In the genomic region with DNA sequence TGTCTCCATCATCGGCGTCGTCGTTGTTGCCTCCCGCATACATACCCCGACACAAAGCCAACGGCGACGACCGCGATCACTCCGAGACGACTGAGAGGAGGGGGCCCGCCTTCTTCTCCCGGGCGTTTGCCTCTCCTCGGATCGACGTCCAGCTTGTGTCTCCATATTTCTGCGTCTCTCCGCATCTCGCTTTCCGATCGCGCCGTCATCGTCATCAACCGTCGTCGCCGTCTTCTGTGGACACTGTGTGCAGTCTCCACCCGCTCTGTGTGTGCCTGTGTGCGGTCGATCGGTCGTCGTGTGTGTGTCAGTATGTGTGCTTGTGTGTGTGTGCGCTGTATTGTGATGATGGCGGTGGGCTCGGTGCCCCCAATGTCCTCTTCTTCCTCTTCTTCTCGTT, we compare ENCODE assay signal across 3 worm cellular contexts.
A peak's percentile ranks its signal among the peaks of the same experiment; 100 is the strongest.
TF ChIP-seq lines count a peak whose summit lies in the region.

No protein-coding gene starts in this region.

TF ChIP-seq in whole organism, L4 larva, 104 proteins besides CTCF, POLR2A, EP300 and RAD21 (continued from another document and continues in another):
- TF ChIP-seq php-3 (GFP tag; IDR thresholded peaks at IDR 0.05; lab: Robert Waterston, UW), result 0 out of 2 replicates have a peak, but pooled peaks have one; percentile 29
- TF ChIP-seq F49E8.2 (tag; optimal IDR thresholded peaks at IDR 0.05; lab: Kevin White, UChicago; ENCODE audit: borderline replicate concordance), result no peak
- TF ChIP-seq Y105C5A.15 (GFP tag; IDR thresholded peaks at IDR 0.05; lab: Robert Waterston, UW), result no peak
- no peak for TF ChIP-seq F10B5.3 (tag; optimal IDR thresholded peaks at IDR 0.05; lab: Kevin White, UChicago)
- no peak for TF ChIP-seq nhr-48 (tag; optimal IDR thresholded peaks at IDR 0.05; lab: Kevin White, UChicago)
- TF ChIP-seq duxl-1 (tag; optimal IDR thresholded peaks at IDR 0.05; lab: Kevin White, UChicago; ENCODE audit: poor library complexity), result no peak
- no peak for TF ChIP-seq fkh-10 (GFP tag; optimal IDR thresholded peaks at IDR 0.05; lab: Kevin White, UChicago)
- peak; percentile 55 for TF ChIP-seq mep-1 (tag; optimal IDR thresholded peaks at IDR 0.05; lab: Kevin White, UChicago)
- TF ChIP-seq daf-8 (GFP tag; IDR thresholded peaks at IDR 0.05; lab: Robert Waterston, UW), result no peak
- TF ChIP-seq arid-1 (GFP tag; conservative IDR thresholded peaks at IDR 0.05; lab: Robert Waterston, UW), result no peak
- TF ChIP-seq mxl-2 (GFP tag; conservative IDR thresholded peaks at IDR 0.05; lab: Robert Waterston, UW), result no peak
- peak; percentile 73 for TF ChIP-seq hmg-1.1 (GFP tag; IDR thresholded peaks at IDR 0.05; lab: Robert Waterston, UW)
- no peak for TF ChIP-seq daf-16 (GFP tag; optimal IDR thresholded peaks at IDR 0.05; lab: Kevin White, UChicago)
- peak; percentile 14 for TF ChIP-seq daf-16 (tag; optimal IDR thresholded peaks at IDR 0.05; lab: Kevin White, UChicago)
- TF ChIP-seq jun-1 (tag; optimal IDR thresholded peaks at IDR 0.05; lab: Kevin White, UChicago), result no peak
- no peak for TF ChIP-seq zip-2 (tag; optimal IDR thresholded peaks at IDR 0.05; lab: Kevin White, UChicago)
- TF ChIP-seq lin-38 (GFP tag; IDR thresholded peaks at IDR 0.05; lab: Robert Waterston, UW), result no peak
- no peak for TF ChIP-seq ztf-11 (tag; optimal IDR thresholded peaks at IDR 0.05; lab: Kevin White, UChicago)
- TF ChIP-seq F26F4.8 (GFP tag; conservative IDR thresholded peaks at IDR 0.05; lab: Robert Waterston, UW), result no peak
- TF ChIP-seq lin-39 (tag; optimal IDR thresholded peaks at IDR 0.05; lab: Kevin White, UChicago), result no peak
- TF ChIP-seq madf-5 (GFP tag; IDR thresholded peaks at IDR 0.05; lab: Robert Waterston, UW), result no peak
- TF ChIP-seq madf-9 (GFP tag; conservative IDR thresholded peaks at IDR 0.05; lab: Robert Waterston, UW), result 0 out of 2 replicates have a peak, but pooled peaks have one; percentile 29
- TF ChIP-seq mdt-29 (GFP tag; IDR thresholded peaks at IDR 0.05; lab: Robert Waterston, UW), result no peak
- TF ChIP-seq daf-12 (tag; optimal IDR thresholded peaks at IDR 0.05; lab: Kevin White, UChicago), result no peak
- no peak for TF ChIP-seq aly-2 (tag; optimal IDR thresholded peaks at IDR 0.05; lab: Kevin White, UChicago)
- no peak for TF ChIP-seq ceh-62 (tag; optimal IDR thresholded peaks at IDR 0.05; lab: Kevin White, UChicago)
- no peak for TF ChIP-seq zfp-2 (tag; optimal IDR thresholded peaks at IDR 0.05; lab: Kevin White, UChicago)
- TF ChIP-seq lin-13 (GFP tag; optimal IDR thresholded peaks at IDR 0.05; lab: Kevin White, UChicago), result no peak
- no peak for TF ChIP-seq egl-27 (tag; optimal IDR thresholded peaks at IDR 0.05; lab: Kevin White, UChicago)
- no peak for TF ChIP-seq vab-7 (GFP tag; IDR thresholded peaks at IDR 0.05; lab: Robert Waterston, UW)
- TF ChIP-seq sdz-12 (GFP tag; optimal IDR thresholded peaks at IDR 0.05; lab: Kevin White, UChicago), result no peak
- no peak for TF ChIP-seq ceh-44 (GFP tag; IDR thresholded peaks at IDR 0.05; lab: Robert Waterston, UW)
- no peak for TF ChIP-seq nhr-77 (tag; optimal IDR thresholded peaks at IDR 0.05; lab: Kevin White, UChicago)
- TF ChIP-seq daf-19 (GFP tag; conservative IDR thresholded peaks at IDR 0.05; lab: Robert Waterston, UW), result no peak
- TF ChIP-seq nhr-102 (tag; optimal IDR thresholded peaks at IDR 0.05; lab: Kevin White, UChicago), result peak; percentile 12
- no peak for TF ChIP-seq lir-3 (tag; optimal IDR thresholded peaks at IDR 0.05; lab: Kevin White, UChicago)
- TF ChIP-seq lin-15B (tag; optimal IDR thresholded peaks at IDR 0.05; lab: Kevin White, UChicago), result no peak
- TF ChIP-seq lin-29 (GFP tag; IDR thresholded peaks at IDR 0.05; lab: Robert Waterston, UW), result no peak
- no peak for TF ChIP-seq dpl-1 (GFP tag; optimal IDR thresholded peaks at IDR 0.05; lab: Kevin White, UChicago)
- no peak for TF ChIP-seq ceh-28 (tag; optimal IDR thresholded peaks at IDR 0.05; lab: Kevin White, UChicago)
- 0 out of 2 replicates have a peak, but pooled peaks have one; percentile 42 for TF ChIP-seq F44E2.7 (GFP tag; IDR thresholded peaks at IDR 0.05; lab: Robert Waterston, UW)
- no peak for TF ChIP-seq unc-39 (tag; optimal IDR thresholded peaks at IDR 0.05; lab: Kevin White, UChicago)
- TF ChIP-seq nhr-111 (GFP tag; optimal IDR thresholded peaks at IDR 0.05; lab: Kevin White, UChicago), result no peak
- no peak for TF ChIP-seq ceh-20 (GFP tag; IDR thresholded peaks at IDR 0.05; lab: Robert Waterston, UW)

TF ChIP-seq in whole organism, late embryonic, 69 proteins besides CTCF, POLR2A, EP300 and RAD21 (continued from another document):
- TF ChIP-seq nhr-232 (tag; optimal IDR thresholded peaks at IDR 0.05; lab: Kevin White, UChicago) (peak; percentile 14), ceh-9 (tag; optimal IDR thresholded peaks at IDR 0.05; lab: Kevin White, UChicago) (no peak), npax-4 (tag; optimal IDR thresholded peaks at IDR 0.05; lab: Kevin White, UChicago) (no peak), K02D7.2 (tag; optimal IDR thresholded peaks at IDR 0.05; lab: Kevin White, UChicago) (no peak), ceh-6 (GFP tag; optimal IDR thresholded peaks at IDR 0.05; lab: Kevin White, UChicago) (peak; percentile 50), ceh-14 (tag; optimal IDR thresholded peaks at IDR 0.05; lab: Kevin White, UChicago) (peak; percentile 27), che-1 (tag; optimal IDR thresholded peaks at IDR 0.05; lab: Kevin White, UChicago) (peak; percentile 44), tbx-7 (tag; optimal IDR thresholded peaks at IDR 0.05; lab: Kevin White, UChicago) (no peak), fkh-6 (tag; optimal IDR thresholded peaks at IDR 0.05; lab: Kevin White, UChicago) (no peak), sox-2 (GFP tag; IDR thresholded peaks at IDR 0.05; lab: Robert Waterston, UW) (no peak), dve-1 (tag; optimal IDR thresholded peaks at IDR 0.05; lab: Kevin White, UChicago) (peak; percentile 46), ahr-1 (tag; optimal IDR thresholded peaks at IDR 0.05; lab: Kevin White, UChicago) (no peak), ceh-34 (tag; optimal IDR thresholded peaks at IDR 0.05; lab: Kevin White, UChicago) (peak; percentile 73), nhr-11 (tag; optimal IDR thresholded peaks at IDR 0.05; lab: Kevin White, UChicago) (no peak), Y22D7AL.16 (tag; optimal IDR thresholded peaks at IDR 0.05; lab: Kevin White, UChicago) (no peak), gmeb-2 (tag; optimal IDR thresholded peaks at IDR 0.05; lab: Kevin White, UChicago) (no peak), dmd-4 (tag; optimal IDR thresholded peaks at IDR 0.05; lab: Kevin White, UChicago; ENCODE audit: borderline replicate concordance) (no peak), unc-55 (GFP tag; optimal IDR thresholded peaks at IDR 0.05; lab: Kevin White, UChicago) (peak; percentile 40), pha-2 (tag; optimal IDR thresholded peaks at IDR 0.05; lab: Kevin White, UChicago) (no peak), sdc-2 (tag; optimal IDR thresholded peaks at IDR 0.05; lab: Kevin White, UChicago) (peak; percentile 57), pha-4 (tag; optimal IDR thresholded peaks at IDR 0.05; lab: Kevin White, UChicago) (no peak), odd-2 (tag; optimal IDR thresholded peaks at IDR 0.05; lab: Kevin White, UChicago) (no peak), pat-9 (tag; optimal IDR thresholded peaks at IDR 0.05; lab: Kevin White, UChicago) (no peak), unc-3 (GFP tag; conservative IDR thresholded peaks at IDR 0.05; lab: Robert Waterston, UW) (no peak), unc-3 (tag; optimal IDR thresholded peaks at IDR 0.05; lab: Kevin White, UChicago) (no peak), elt-2 (tag; optimal IDR thresholded peaks at IDR 0.05; lab: Kevin White, UChicago) (peak; percentile 37), ceh-48 (tag; optimal IDR thresholded peaks at IDR 0.05; lab: Kevin White, UChicago) (peak; percentile 27), T23F11.4 (GFP tag; optimal IDR thresholded peaks at IDR 0.05; lab: Kevin White, UChicago) (no peak), hlh-30 (tag; optimal IDR thresholded peaks at IDR 0.05; lab: Kevin White, UChicago; ENCODE audit: insufficient read depth) (no peak), K09A11.1 (tag; optimal IDR thresholded peaks at IDR 0.05; lab: Kevin White, UChicago; ENCODE audit: insufficient read depth) (no peak), rnt-1 (tag; optimal IDR thresholded peaks at IDR 0.05; lab: Kevin White, UChicago) (peak; percentile 90), ceh-30 (tag; optimal IDR thresholded peaks at IDR 0.05; lab: Kevin White, UChicago) (peak; percentile 14), ceh-22 (tag; optimal IDR thresholded peaks at IDR 0.05; lab: Kevin White, UChicago) (no peak), ceh-24 (tag; optimal IDR thresholded peaks at IDR 0.05; lab: Kevin White, UChicago) (no peak), sox-4 (tag; optimal IDR thresholded peaks at IDR 0.05; lab: Kevin White, UChicago) (no peak), ceh-2 (tag; optimal IDR thresholded peaks at IDR 0.05; lab: Kevin White, UChicago) (peak; percentile 53), syd-9 (tag; optimal IDR thresholded peaks at IDR 0.05; lab: Kevin White, UChicago) (peak; percentile 83), pax-1 (tag; optimal IDR thresholded peaks at IDR 0.05; lab: Kevin White, UChicago) (no peak), tbx-2 (tag; optimal IDR thresholded peaks at IDR 0.05; lab: Kevin White, UChicago) (peak; percentile 88), lim-6 (tag; optimal IDR thresholded peaks at IDR 0.05; lab: Kevin White, UChicago) (peak; percentile 34), unc-42 (tag; optimal IDR thresholded peaks at IDR 0.05; lab: Kevin White, UChicago) (no peak), C38D4.7 (GFP tag; optimal IDR thresholded peaks at IDR 0.05; lab: Kevin White, UChicago) (peak; percentile 32), madf-2 (tag; optimal IDR thresholded peaks at IDR 0.05; lab: Kevin White, UChicago) (no peak)
TF ChIP-seq in whole organism, late embryonic: peak in this region for 29.

TF ChIP-seq in whole organism, mixed stage, embryonic, 35 proteins besides CTCF, POLR2A, EP300 and RAD21 (continued from another document):
- TF ChIP-seq mep-1 (tag; optimal IDR thresholded peaks at IDR 0.05; lab: Kevin White, UChicago), result peak; percentile 23
- TF ChIP-seq ham-2 (GFP tag; optimal IDR thresholded peaks at IDR 0.05; lab: Kevin White, UChicago), result peak; percentile 96
- TF ChIP-seq sem-2 (GFP tag; optimal IDR thresholded peaks at IDR 0.05; lab: Kevin White, UChicago), result no peak
- no peak for TF ChIP-seq elt-3 (tag; optimal IDR thresholded peaks at IDR 0.05; lab: Kevin White, UChicago)
- TF ChIP-seq sptf-1 (tag; optimal IDR thresholded peaks at IDR 0.05; lab: Kevin White, UChicago), result peak; percentile 77
